Worm (Caenorhabditis elegans): Measurements from ENCODE around the gene emc-3.

Gene emc-3

DNA sequence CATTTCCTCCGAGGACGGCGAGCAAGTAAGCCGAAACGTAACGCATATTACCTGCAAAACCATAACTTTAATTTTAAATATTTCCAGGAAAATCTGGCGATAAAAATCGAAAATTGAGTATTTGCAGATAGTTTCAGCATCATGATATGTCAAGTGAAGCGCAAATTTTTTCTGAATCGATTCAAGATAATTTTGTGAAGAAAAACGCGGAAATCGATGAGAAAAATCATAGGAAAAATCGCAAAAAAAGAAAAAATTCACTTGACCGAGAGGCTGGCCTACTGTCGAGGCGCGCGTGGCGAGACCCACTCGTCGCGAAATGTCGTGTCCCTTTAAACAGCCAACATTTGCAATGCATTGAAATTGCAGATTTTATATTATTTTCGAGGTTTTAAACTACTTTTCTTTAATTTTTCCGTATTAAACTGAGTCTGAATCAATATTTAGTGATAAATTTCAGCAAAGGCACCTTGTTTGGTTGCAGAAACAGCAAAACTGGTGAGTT, 11.4 kb downstream of the emc-3 start, which contains the start of the genes rla-2, popl-7 and Y62E10A.24:
rla-2 (minus strand) TSS at position 51 of the 505 bp plus-strand sequence.
popl-7 (plus strand) TSS at position 455 of the 505 bp plus-strand sequence.
Y62E10A.24 (plus strand) TSS at position 476 of the 505 bp plus-strand sequence.
- TF ChIP-seq tra-4 (tag; optimal IDR thresholded peaks at IDR 0.05), result no peak

DNA sequence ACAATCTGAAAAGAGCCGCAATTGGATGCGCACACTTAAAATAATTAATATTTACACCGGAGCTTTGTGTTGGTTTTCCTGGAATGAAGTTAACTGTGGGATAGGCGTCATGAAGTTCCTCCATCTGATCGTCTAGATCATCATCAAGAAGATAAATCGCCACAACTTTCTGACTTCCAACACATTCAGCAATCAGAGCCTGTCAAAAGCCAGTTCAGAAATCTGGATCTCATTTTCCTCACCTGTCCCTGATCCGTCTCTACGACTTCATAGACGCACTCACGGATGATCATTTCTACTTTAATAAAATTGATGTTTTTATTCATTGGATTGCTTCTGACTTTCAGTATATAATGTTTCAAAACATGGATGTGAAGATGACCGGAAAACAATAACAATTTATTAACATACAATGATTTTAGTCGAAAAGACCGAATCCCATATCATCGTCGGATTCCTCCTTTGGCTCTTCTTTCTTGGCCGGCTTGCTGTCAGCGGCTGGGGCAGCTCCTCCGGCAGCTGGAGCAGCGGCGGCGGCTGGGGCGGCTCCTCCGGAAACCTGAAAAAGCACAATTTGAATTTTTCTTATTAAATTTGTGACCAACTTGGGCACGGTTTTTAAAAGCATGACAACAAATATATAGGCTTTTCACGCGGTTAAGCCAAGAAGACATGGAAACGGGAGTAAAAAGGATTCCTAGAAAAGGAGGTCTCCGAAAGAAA, 12.4 kb downstream of the emc-3 start, which contains the start of gene agt-1:
agt-1 (minus strand) TSS at position 293 of the 723 bp plus-strand sequence.
- TF ChIP-seq hmbx-1 (tag; optimal IDR thresholded peaks at IDR 0.05) (no peak), F13C5.2 (tag; optimal IDR thresholded peaks at IDR 0.05) (no peak), ets-7 (tag; optimal IDR thresholded peaks at IDR 0.05) (no peak), B0310.2 (tag; optimal IDR thresholded peaks at IDR 0.05) (no peak), tbx-37 (GFP tag; conservative IDR thresholded peaks at IDR 0.05) (no peak), sea-1 (GFP tag; conservative IDR thresholded peaks at IDR 0.05) (no peak), ceh-13 (GFP tag; optimal IDR thresholded peaks at IDR 0.05) (no peak), ceh-36 (tag; optimal IDR thresholded peaks at IDR 0.05) (no peak), hmg-4 (GFP tag; optimal IDR thresholded peaks at IDR 0.05) (no peak), aly-1 (tag; optimal IDR thresholded peaks at IDR 0.05) (no peak), hnd-1 (tag; optimal IDR thresholded peaks at IDR 0.05) (no peak), ama-1 (optimal IDR thresholded peaks at IDR 0.05) (no peak), scrt-1 (GFP tag; IDR thresholded peaks at IDR 0.05) (no peak), pes-1 (GFP tag; IDR thresholded peaks at IDR 0.05) (no peak), tbx-11 (GFP tag; IDR thresholded peaks at IDR 0.05) (no peak), flt-1 (GFP tag; IDR thresholded peaks at IDR 0.05) (no peak)

DNA sequence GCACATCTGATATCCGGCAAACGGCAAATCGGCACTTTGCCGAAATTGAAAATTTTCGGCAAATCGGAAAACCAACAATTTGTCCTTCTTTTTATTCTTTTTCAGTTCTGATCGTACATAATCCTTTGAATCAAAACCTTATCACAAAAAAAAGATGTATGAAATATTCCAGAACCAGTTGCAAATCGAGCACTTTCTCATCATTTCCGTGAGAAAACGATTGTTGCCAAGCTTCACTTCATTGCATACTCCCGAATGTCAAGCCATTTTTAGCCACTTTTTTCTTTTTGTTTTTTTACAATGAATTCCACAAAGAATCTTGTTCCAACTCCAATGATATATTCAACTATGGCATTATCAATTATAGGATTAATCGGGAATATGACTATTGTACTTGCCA, 16.9 kb downstream of the emc-3 start, which contains the start of gene srsx-25:
srsx-25 (plus strand) TSS at position 301 of the 400 bp plus-strand sequence.
- no peak for TF ChIP-seq ceh-13 (GFP tag; optimal IDR thresholded peaks at IDR 0.05)
- TF ChIP-seq tra-4 (tag; optimal IDR thresholded peaks at IDR 0.05), result no peak
- no peak for TF ChIP-seq ceh-36 (tag; optimal IDR thresholded peaks at IDR 0.05)
- TF ChIP-seq F13C5.2 (tag; optimal IDR thresholded peaks at IDR 0.05), result no peak
- no peak for TF ChIP-seq tbx-11 (GFP tag; IDR thresholded peaks at IDR 0.05)
- no peak for TF ChIP-seq ets-7 (tag; optimal IDR thresholded peaks at IDR 0.05)
- TF ChIP-seq pes-1 (GFP tag; IDR thresholded peaks at IDR 0.05), result no peak
- no peak for TF ChIP-seq B0310.2 (tag; optimal IDR thresholded peaks at IDR 0.05)
- no peak for TF ChIP-seq sea-1 (GFP tag; conservative IDR thresholded peaks at IDR 0.05)
- no peak for TF ChIP-seq hmbx-1 (tag; optimal IDR thresholded peaks at IDR 0.05)
- TF ChIP-seq scrt-1 (GFP tag; IDR thresholded peaks at IDR 0.05), result no peak
- no peak for TF ChIP-seq hnd-1 (tag; optimal IDR thresholded peaks at IDR 0.05)
- TF ChIP-seq aly-1 (tag; optimal IDR thresholded peaks at IDR 0.05), result no peak
- TF ChIP-seq hmg-4 (GFP tag; optimal IDR thresholded peaks at IDR 0.05), result no peak
- no peak for TF ChIP-seq tbx-37 (GFP tag; conservative IDR thresholded peaks at IDR 0.05)
- TF ChIP-seq ama-1 (optimal IDR thresholded peaks at IDR 0.05), result no peak
- TF ChIP-seq flt-1 (GFP tag; IDR thresholded peaks at IDR 0.05), result no peak

DNA sequence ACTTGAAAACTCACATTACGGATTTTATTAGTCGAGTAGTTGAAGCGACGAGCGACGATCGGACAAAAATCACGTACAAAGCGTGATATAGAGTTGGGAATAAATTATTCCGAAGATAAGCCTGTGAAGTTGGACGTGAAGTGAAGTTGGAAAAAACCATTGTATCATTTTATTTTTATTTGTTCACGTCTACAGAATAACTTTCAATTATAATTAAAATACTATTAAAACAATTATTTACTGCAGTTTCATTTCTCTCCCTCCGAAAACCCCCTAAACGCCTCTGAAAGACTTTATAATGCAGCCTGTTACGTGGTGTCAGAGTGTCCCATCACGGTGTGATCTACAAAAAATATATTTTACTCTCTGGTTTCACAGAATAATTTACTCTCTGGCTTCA, 21.6 kb downstream of the emc-3 start, which contains the start of gene Y62E10A.3:
Y62E10A.3 (minus strand) TSS at position 101 of the 400 bp plus-strand sequence.
- no peak for TF ChIP-seq tbx-37 (GFP tag; conservative IDR thresholded peaks at IDR 0.05)
- no peak for TF ChIP-seq F13C5.2 (tag; optimal IDR thresholded peaks at IDR 0.05)
- no peak for TF ChIP-seq hmbx-1 (tag; optimal IDR thresholded peaks at IDR 0.05)
- TF ChIP-seq sea-1 (GFP tag; conservative IDR thresholded peaks at IDR 0.05), result no peak
- no peak for TF ChIP-seq tbx-11 (GFP tag; IDR thresholded peaks at IDR 0.05)
- TF ChIP-seq pes-1 (GFP tag; IDR thresholded peaks at IDR 0.05), result no peak
- TF ChIP-seq B0310.2 (tag; optimal IDR thresholded peaks at IDR 0.05), result no peak
- TF ChIP-seq scrt-1 (GFP tag; IDR thresholded peaks at IDR 0.05), result no peak
- TF ChIP-seq hnd-1 (tag; optimal IDR thresholded peaks at IDR 0.05), result no peak
- no peak for TF ChIP-seq ets-7 (tag; optimal IDR thresholded peaks at IDR 0.05)
- no peak for TF ChIP-seq ceh-36 (tag; optimal IDR thresholded peaks at IDR 0.05)
- TF ChIP-seq aly-1 (tag; optimal IDR thresholded peaks at IDR 0.05), result no peak
- no peak for TF ChIP-seq ceh-13 (GFP tag; optimal IDR thresholded peaks at IDR 0.05)
- no peak for TF ChIP-seq ama-1 (optimal IDR thresholded peaks at IDR 0.05)

DNA sequence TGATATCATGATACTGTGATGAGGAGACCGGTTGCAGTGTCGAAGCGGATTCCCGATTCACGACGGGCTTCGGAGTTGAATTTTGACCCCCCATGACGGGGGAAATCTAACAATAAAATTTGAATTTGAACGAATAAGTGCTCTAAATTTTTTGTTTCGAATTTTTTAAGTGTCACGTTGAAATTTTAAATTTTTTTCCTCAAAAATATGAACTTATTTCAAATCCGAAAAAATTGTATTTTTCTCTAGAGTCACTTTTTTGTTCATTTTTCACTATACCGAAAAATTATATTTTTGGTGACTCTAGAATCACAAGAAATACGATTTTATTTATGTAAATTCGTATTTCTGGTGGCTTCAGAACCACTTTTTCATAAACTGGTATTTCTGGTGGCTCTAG, 23.2 kb downstream of the emc-3 start, which contains the start of gene W02A2.8:
W02A2.8 (minus strand) TSS at position 101 of the 400 bp plus-strand sequence.
- no peak for TF ChIP-seq tra-4 (tag; optimal IDR thresholded peaks at IDR 0.05)
- no peak for TF ChIP-seq tbx-11 (GFP tag; IDR thresholded peaks at IDR 0.05)
- no peak for TF ChIP-seq tbx-37 (GFP tag; conservative IDR thresholded peaks at IDR 0.05)
- no peak for TF ChIP-seq F13C5.2 (tag; optimal IDR thresholded peaks at IDR 0.05)
- no peak for TF ChIP-seq sea-1 (GFP tag; conservative IDR thresholded peaks at IDR 0.05)
- TF ChIP-seq aly-1 (tag; optimal IDR thresholded peaks at IDR 0.05), result no peak

DNA sequence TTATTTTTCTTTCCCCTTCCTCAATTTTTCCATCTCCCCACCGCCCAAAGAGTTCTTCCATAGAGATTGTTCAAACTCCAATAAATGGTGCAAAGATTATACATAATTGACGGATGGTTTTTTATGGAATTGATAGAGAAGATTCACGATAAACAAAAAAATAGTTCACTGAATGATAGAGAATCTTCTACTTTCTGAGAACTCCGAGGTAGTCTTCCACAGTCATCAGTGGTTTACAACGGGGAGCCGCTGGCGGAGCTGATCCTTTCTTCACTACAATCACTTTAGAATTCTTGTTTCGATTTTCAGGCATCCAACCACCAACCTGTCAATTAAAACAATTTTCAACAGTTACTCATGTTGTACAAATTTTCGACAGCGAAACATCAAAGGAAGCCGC, 25.7 kb downstream of the emc-3 start:
- TF ChIP-seq scrt-1 (GFP tag; IDR thresholded peaks at IDR 0.05) (no peak), tbx-37 (GFP tag; conservative IDR thresholded peaks at IDR 0.05) (no peak), tra-4 (tag; optimal IDR thresholded peaks at IDR 0.05) (no peak), F13C5.2 (tag; optimal IDR thresholded peaks at IDR 0.05) (no peak), ceh-36 (tag; optimal IDR thresholded peaks at IDR 0.05) (no peak)

DNA sequence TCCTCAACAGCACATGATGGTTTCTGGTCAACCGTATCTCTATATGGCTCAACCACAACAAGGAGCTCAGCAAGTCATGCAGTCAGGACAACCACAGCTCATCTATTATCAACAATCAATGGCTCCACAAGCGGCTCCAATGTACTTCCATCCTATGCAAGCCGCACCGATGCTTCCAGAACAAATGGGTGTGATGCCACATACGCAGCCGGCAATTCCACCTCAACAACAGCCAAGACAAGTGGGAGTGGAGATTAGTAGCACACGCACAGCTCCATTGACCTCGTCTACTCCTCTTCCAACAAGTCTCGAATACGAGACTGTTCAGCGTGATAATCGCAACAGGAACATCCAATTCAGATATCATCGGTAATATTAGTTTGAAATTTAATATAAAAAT, 27.7 kb downstream of the emc-3 start:
- TF ChIP-seq pes-1 (GFP tag; IDR thresholded peaks at IDR 0.05) (no peak), hnd-1 (tag; optimal IDR thresholded peaks at IDR 0.05) (no peak), aly-1 (tag; optimal IDR thresholded peaks at IDR 0.05) (no peak), tbx-11 (GFP tag; IDR thresholded peaks at IDR 0.05) (no peak), ets-7 (tag; optimal IDR thresholded peaks at IDR 0.05) (no peak), B0310.2 (tag; optimal IDR thresholded peaks at IDR 0.05) (no peak), sea-1 (GFP tag; conservative IDR thresholded peaks at IDR 0.05) (no peak), hmbx-1 (tag; optimal IDR thresholded peaks at IDR 0.05) (no peak)
